Fruit fly (Drosophila melanogaster) whole organism, embryonic: Measurements from ENCODE around the gene RpL4.

Experiments
- Atf3 ChIP-seq: fragments of 200-800 bp; sonication (Bioruptor generic); optimal IDR thresholded peaks from 3 replicates; lab custom pipeline; 2016; ENCODE audit warnings: missing biosample characterization, missing genetic modification characterization
- Blimp-1 ChIP-seq: fragments of 200-800 bp; sonication (Bioruptor generic); optimal IDR thresholded peaks from 3 replicates; lab custom pipeline; 2018; ENCODE audit warnings: missing biosample characterization, missing genetic modification characterization, mild to moderate bottlenecking, moderate library complexity, missing genetic modification reagents
- CG10147 ChIP-seq: fragments of 200-800 bp; sonication (Bioruptor generic); optimal IDR thresholded peaks from 2 replicates; lab custom pipeline; 2019; ENCODE audit warnings: missing biosample characterization, mild to moderate bottlenecking, missing genetic modification characterization, moderate library complexity
- CG10654 ChIP-seq: fragments of 200-800 bp; sonication (Bioruptor generic); optimal IDR thresholded peaks from 2 replicates; lab custom pipeline; 2016; ENCODE audit warnings: missing biosample characterization, missing genetic modification characterization
- CG10979 ChIP-seq: fragments of 200-800 bp; sonication (Bioruptor generic); optimal IDR thresholded peaks from 2 replicates; lab custom pipeline; 2018; ENCODE audit warnings: missing biosample characterization, mild to moderate bottlenecking, missing genetic modification characterization, moderate library complexity
- CG11085 ChIP-seq: fragments of 200-800 bp; sonication (Bioruptor generic); IDR thresholded peaks from 2 replicates; pipeline ENCODE4 v1.3.6; 2022; ENCODE audit warnings: missing biosample characterization, missing genetic modification characterization
- CG11247 ChIP-seq: fragments of 200-800 bp; sonication (Bioruptor generic); IDR thresholded peaks from 2 replicates; pipeline ENCODE4 v1.3.6; 2022; ENCODE audit warnings: missing biosample characterization, missing genetic modification characterization
- CG11456 ChIP-seq: fragments of 200-800 bp; sonication (Bioruptor generic); IDR thresholded peaks from 3 replicates; pipeline ENCODE4 v1.3.6; 2022; ENCODE audit warnings: missing biosample characterization, missing genetic modification characterization
- CG12219 ChIP-seq: fragments of 200-800 bp; sonication (Bioruptor generic); optimal IDR thresholded peaks from 3 replicates; lab custom pipeline; 2018; ENCODE audit warnings: missing biosample characterization, mild to moderate bottlenecking, missing genetic modification characterization
- CG1233 ChIP-seq: fragments of 200-800 bp; sonication (Bioruptor generic); optimal IDR thresholded peaks from 4 replicates; lab custom pipeline; 2018; ENCODE audit warnings: missing biosample characterization, mild to moderate bottlenecking, missing genetic modification characterization
- CG2889 ChIP-seq: fragments of 200-800 bp; sonication (Bioruptor generic); IDR thresholded peaks from 3 replicates; pipeline ENCODE4 v1.3.6; 2022; ENCODE audit warnings: missing biosample characterization, missing genetic modification characterization
- CG3065 ChIP-seq: fragments of 200-800 bp; sonication (Bioruptor generic); optimal IDR thresholded peaks from 2 replicates; lab custom pipeline; 2016; ENCODE audit warnings: missing biosample characterization, missing genetic modification characterization
- CG31224 ChIP-seq: fragments of 200-800 bp; sonication (Bioruptor generic); IDR thresholded peaks from 2 replicates; pipeline ENCODE4 v1.3.6; 2022; ENCODE audit warnings: missing biosample characterization, missing genetic modification characterization
- CG3163 ChIP-seq: fragments of 200-800 bp; sonication (Bioruptor generic); optimal IDR thresholded peaks from 3 replicates; lab custom pipeline; 2016; ENCODE audit warnings: missing biosample characterization, missing genetic modification characterization
- CG4730 ChIP-seq: fragments of 200-800 bp; sonication (Bioruptor generic); IDR thresholded peaks from 2 replicates; pipeline ENCODE4 v1.3.6; 2022; ENCODE audit warnings: missing biosample characterization, missing genetic modification characterization
- CG5953 ChIP-seq: fragments of 200-800 bp; sonication (Bioruptor generic); IDR thresholded peaks from 2 replicates; pipeline ENCODE4 v1.3.6; 2022; ENCODE audit warnings: missing biosample characterization, missing genetic modification characterization
- CG6272 ChIP-seq: fragments of 200-800 bp; sonication (Bioruptor generic); IDR thresholded peaks from 2 replicates; pipeline ENCODE4 v1.3.6; 2022; ENCODE audit warnings: missing biosample characterization, missing genetic modification characterization
- CG6654 ChIP-seq: fragments of 200-800 bp; sonication (Bioruptor generic); optimal IDR thresholded peaks from 2 replicates; lab custom pipeline; 2017; ENCODE audit warnings: missing biosample characterization, mild to moderate bottlenecking, missing genetic modification characterization
- CG8765 ChIP-seq: fragments of 200-800 bp; sonication (Bioruptor generic); IDR thresholded peaks from 2 replicates; pipeline ENCODE4 v1.3.6; 2022; ENCODE audit warnings: missing biosample characterization, missing genetic modification characterization
- CG8944 ChIP-seq: fragments of 200-800 bp; sonication (Bioruptor generic); optimal IDR thresholded peaks from 3 replicates; lab custom pipeline; 2016; ENCODE audit warnings: missing biosample characterization, missing genetic modification characterization
- Camta ChIP-seq: fragments of 200-800 bp; sonication (Bioruptor generic); optimal IDR thresholded peaks from 2 replicates; lab custom pipeline; 2016; ENCODE audit warnings: missing biosample characterization, missing genetic modification characterization
- Dbx ChIP-seq: fragments of 200-800 bp; sonication (Bioruptor generic); IDR thresholded peaks from 3 replicates; pipeline ENCODE4 v1.3.6; 2022; ENCODE audit warnings: missing biosample characterization, missing genetic modification characterization
- H15 ChIP-seq: fragments of 200-800 bp; sonication (Bioruptor generic); IDR thresholded peaks from 3 replicates; pipeline ENCODE4 v1.3.6; 2022; ENCODE audit warnings: missing biosample characterization, missing genetic modification characterization
- HLH3B ChIP-seq: fragments of 200-800 bp; sonication (Bioruptor generic); IDR thresholded peaks from 2 replicates; pipeline ENCODE4 v1.3.6; 2022; ENCODE audit warnings: missing biosample characterization, missing genetic modification characterization
- Hmr ChIP-seq: fragments of 200-800 bp; sonication (Bioruptor generic); optimal IDR thresholded peaks from 3 replicates; lab custom pipeline; 2017; ENCODE audit warnings: mild to moderate bottlenecking, missing biosample characterization, missing genetic modification reagents, missing genetic modification characterization
- NFAT ChIP-seq: fragments of 200-800 bp; sonication (Bioruptor generic); IDR thresholded peaks from 2 replicates; pipeline ENCODE4 v1.3.6; 2022; ENCODE audit warnings: missing biosample characterization, missing genetic modification characterization
- Optix ChIP-seq: fragments of 200-800 bp; sonication (Bioruptor generic); IDR thresholded peaks from 3 replicates; pipeline ENCODE4 v1.3.6; 2022; ENCODE audit warnings: missing biosample characterization, missing genetic modification characterization
- Usf ChIP-seq: fragments of 200-800 bp; sonication (Bioruptor generic); optimal IDR thresholded peaks from 2 replicates; lab custom pipeline; 2017; ENCODE audit warnings: missing genotype, missing biosample characterization, missing genetic modification characterization
- aop ChIP-seq: fragments of 200-800 bp; sonication (Bioruptor generic); IDR thresholded peaks from 2 replicates; pipeline ENCODE4 v1.3.6; 2022; ENCODE audit warnings: missing biosample characterization, missing genetic modification characterization
- az2 ChIP-seq: fragments of 200-800 bp; sonication (Bioruptor generic); optimal IDR thresholded peaks from 3 replicates; lab custom pipeline; 2016; ENCODE audit warnings: missing biosample characterization, missing genetic modification characterization
- bbx ChIP-seq: fragments of 200-800 bp; sonication (Bioruptor generic); IDR thresholded peaks from 2 replicates; pipeline ENCODE4 v1.3.6; 2022; ENCODE audit warnings: missing biosample characterization, missing genetic modification characterization; ENCODE audit not compliant: partially characterized antibody
- btn ChIP-seq: fragments of 200-800 bp; sonication (Bioruptor generic); optimal IDR thresholded peaks from 2 replicates; lab custom pipeline; 2016; ENCODE audit warnings: missing biosample characterization, missing genetic modification characterization
- cas ChIP-seq: fragments of 200-800 bp; sonication (Bioruptor generic); IDR thresholded peaks from 2 replicates; pipeline ENCODE4 v1.3.6; 2022; ENCODE audit warnings: missing biosample characterization, missing genetic modification characterization
- cg ChIP-seq: fragments of 200-800 bp; sonication (Bioruptor generic); optimal IDR thresholded peaks from 3 replicates; lab custom pipeline; 2019; ENCODE audit warnings: missing biosample characterization, mild to moderate bottlenecking, missing genetic modification characterization, moderate library complexity
- chif ChIP-seq, 2 experiments: fragments of 200-800 bp; sonication (Bioruptor generic); optimal IDR thresholded peaks; 3 replicates each; lab custom pipeline; 2016; ENCODE audit warnings: missing biosample characterization in 2 of 2, missing genetic modification characterization in 2 of 2
- chinmo ChIP-seq: fragments of 200-800 bp; sonication (Bioruptor generic); IDR thresholded peaks from 4 replicates; pipeline ENCODE4 v1.3.6; 2022; ENCODE audit warnings: missing biosample characterization, missing genetic modification characterization; ENCODE audit not compliant: partially characterized antibody
- dysf ChIP-seq: fragments of 200-800 bp; sonication (Bioruptor generic); IDR thresholded peaks from 3 replicates; pipeline ENCODE4 v1.3.6; 2022; ENCODE audit warnings: missing biosample characterization, missing genetic modification characterization
- esg ChIP-seq: fragments of 200-800 bp; sonication (Bioruptor generic); conservative IDR thresholded peaks from 2 replicates; pipeline ENCODE4 v1.3.6; 2022; ENCODE audit warnings: missing biosample characterization, missing genetic modification characterization
- fd96Cb ChIP-seq: fragments of 200-800 bp; sonication (Bioruptor generic); optimal IDR thresholded peaks from 2 replicates; lab custom pipeline; 2018; ENCODE audit warnings: missing biosample characterization, mild to moderate bottlenecking, missing genetic modification characterization, moderate library complexity
- grau ChIP-seq: fragments of 200-800 bp; optimal IDR thresholded peaks from 3 replicates; lab custom pipeline; 2019; ENCODE audit warnings: missing biosample characterization, mild to moderate bottlenecking, missing genetic modification characterization, moderate library complexity
- grn ChIP-seq: fragments of 200-800 bp; sonication (Bioruptor generic); optimal IDR thresholded peaks from 3 replicates; lab custom pipeline; 2017; ENCODE audit warnings: missing biosample characterization, missing genetic modification characterization
- gro ChIP-seq: fragments of 200-800 bp; sonication (Bioruptor generic); optimal IDR thresholded peaks from 2 replicates; lab custom pipeline; 2016; ENCODE audit warnings: missing biosample characterization, missing genetic modification characterization
- hb ChIP-seq: fragments of 200-800 bp; sonication (Bioruptor generic); IDR thresholded peaks from 3 replicates; pipeline ENCODE4 v1.3.6; 2022; ENCODE audit warnings: missing biosample characterization, missing genetic modification characterization; ENCODE audit not compliant: partially characterized antibody
- jigr1 ChIP-seq: fragments of 200-800 bp; sonication (Bioruptor generic); IDR thresholded peaks from 3 replicates; pipeline ENCODE4 v1.3.6; 2022; ENCODE audit warnings: missing biosample characterization, missing genetic modification characterization
- klu ChIP-seq: fragments of 200-800 bp; sonication (Bioruptor generic); IDR thresholded peaks from 2 replicates; pipeline ENCODE4 v1.3.6; 2022; ENCODE audit warnings: missing biosample characterization, missing genetic modification characterization
- maf-S ChIP-seq: fragments of 200-800 bp; sonication (Bioruptor generic); optimal IDR thresholded peaks from 2 replicates; lab custom pipeline; 2016; ENCODE audit warnings: missing biosample characterization, missing genetic modification characterization
- p53 ChIP-seq: fragments of 200-800 bp; sonication (Bioruptor generic); optimal IDR thresholded peaks from 2 replicates; lab custom pipeline; 2016; ENCODE audit warnings: missing biosample characterization, missing genetic modification characterization
- peb ChIP-seq: fragments of 200-800 bp; sonication (Bioruptor generic); IDR thresholded peaks from 2 replicates; pipeline ENCODE4 v1.3.6; 2022; ENCODE audit warnings: missing biosample characterization, missing genetic modification characterization
- pum ChIP-seq: fragments of 200-800 bp; sonication (Bioruptor generic); optimal IDR thresholded peaks from 2 replicates; lab custom pipeline; 2016; ENCODE audit warnings: missing biosample characterization, missing genetic modification characterization
- slbo ChIP-seq: fragments of 200-800 bp; sonication (Bioruptor generic); IDR thresholded peaks from 2 replicates; pipeline ENCODE4 v1.3.6; 2022; ENCODE audit warnings: missing biosample characterization, missing genetic modification characterization
- wor ChIP-seq: fragments of 200-800 bp; sonication (Bioruptor generic); IDR thresholded peaks from 2 replicates; pipeline ENCODE4 v1.3.6; 2022; ENCODE audit warnings: missing biosample characterization, missing genetic modification characterization
- zen2 ChIP-seq: fragments of 200-800 bp; sonication (Bioruptor generic); IDR thresholded peaks from 3 replicates; pipeline ENCODE4 v1.3.6; 2022; ENCODE audit warnings: missing biosample characterization, missing genetic modification characterization; ENCODE audit not compliant: partially characterized antibody

The RpL4 gene

DNA sequence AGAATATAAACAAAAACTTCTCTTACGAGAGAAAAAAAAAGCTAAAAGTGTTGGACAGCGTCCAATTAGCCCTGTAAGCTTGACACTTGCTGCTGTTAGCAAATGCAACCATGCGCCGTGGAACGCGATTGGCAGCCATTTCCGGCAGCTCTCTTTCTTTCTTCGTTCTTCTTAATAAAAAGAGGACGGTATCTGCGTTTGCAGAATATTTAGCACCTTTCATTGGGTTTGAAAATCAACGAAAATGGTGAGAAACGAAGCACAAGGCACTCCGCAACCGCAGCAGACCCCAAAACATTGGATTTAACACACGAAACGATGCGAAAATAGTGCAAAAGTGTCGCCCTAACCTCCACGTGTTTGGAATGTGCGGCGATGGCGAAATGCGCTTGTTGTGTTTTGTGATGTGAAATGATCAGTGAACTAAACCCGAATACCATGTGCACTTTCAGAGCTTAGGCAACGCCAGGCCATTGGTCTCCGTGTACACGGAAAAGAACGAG, at the start of gene RpL4 (continued):
- TF ChIP-seq CG6654 = peak; percentile 65
- no peak for TF ChIP-seq peb
- TF ChIP-seq Usf (GFP tag; lab: Kevin White, UChicago) = peak; percentile 72
- TF ChIP-seq Blimp-1 (GFP tag; lab: Kevin White, UChicago) = peak; percentile 31
- TF ChIP-seq CG11085 (GFP tag; lab: Robert Waterston, UW) = peak; percentile 68; the same call in 1 of the 2 replicates
- peak; percentile 89 for TF ChIP-seq Camta (GFP tag; lab: Kevin White, UChicago)
- TF ChIP-seq az2 (GFP tag; lab: Kevin White, UChicago) = peak; percentile 78
- no peak for TF ChIP-seq CG8765 (GFP tag; lab: Robert Waterston, UW)
- TF ChIP-seq bbx (GFP tag; lab: Robert Waterston, UW) = peak; percentile 27; the same call in 1 of the 2 replicates
- peak; percentile 94 for TF ChIP-seq Hmr
- TF ChIP-seq cas (GFP tag; lab: Robert Waterston, UW) = peak; percentile 53
- TF ChIP-seq Atf3 = peak; percentile 66
- TF ChIP-seq HLH3B (GFP tag; lab: Robert Waterston, UW) = peak; percentile 78
- no peak for TF ChIP-seq hb (GFP tag; lab: Robert Waterston, UW)
- TF ChIP-seq CG1233 = peak; percentile 92
- TF ChIP-seq grn (GFP tag; lab: Kevin White, UChicago) = peak; percentile 44
- TF ChIP-seq CG2889 = no peak
- TF ChIP-seq klu (GFP tag; lab: Robert Waterston, UW) = no peak
- TF ChIP-seq pum (GFP tag; lab: Kevin White, UChicago) = peak; percentile 51
- peak; percentile 78 for TF ChIP-seq CG12219
- peak; percentile 79 for TF ChIP-seq NFAT (GFP tag; lab: Robert Waterston, UW)
- TF ChIP-seq esg = peak; percentile 28; the same call in 1 of the 2 replicates
- TF ChIP-seq btn (GFP tag; lab: Kevin White, UChicago) = peak; percentile 77
- TF ChIP-seq fd96Cb (tag; lab: Kevin White, UChicago) = peak; percentile 48
- TF ChIP-seq aop (GFP tag; lab: Robert Waterston, UW) = no peak
- peak; percentile 88 for TF ChIP-seq CG5953 (GFP tag; lab: Robert Waterston, UW)
- TF ChIP-seq p53 (GFP tag; lab: Kevin White, UChicago) = peak; percentile 77
- peak; percentile 44 for TF ChIP-seq CG8944
- no peak; the same call in 1 of the 2 replicates for TF ChIP-seq wor (GFP tag; lab: Robert Waterston, UW)
- no peak for TF ChIP-seq cg (GFP tag; lab: Kevin White, UChicago)
- peak; percentile 57; the same call in 1 of the 2 replicates for TF ChIP-seq CG4730 (GFP tag; lab: Robert Waterston, UW)
- peak; percentile 49 for TF ChIP-seq CG10147 (GFP tag; lab: Kevin White, UChicago)
- peak; percentile 80 for TF ChIP-seq Dbx (GFP tag; lab: Robert Waterston, UW)
- TF ChIP-seq CG11247 = peak; percentile 85
- no peak for TF ChIP-seq chinmo (GFP tag; lab: Robert Waterston, UW)
- TF ChIP-seq CG10979 (tag; lab: Kevin White, UChicago) = peak; percentile 57
- peak; percentile 64 for TF ChIP-seq grau (tag; lab: Kevin White, UChicago)
- peak; percentile 74; the same call in 2 of the 3 replicates for TF ChIP-seq H15
- peak; percentile 52 for TF ChIP-seq CG6272 (GFP tag; lab: Robert Waterston, UW)
- TF ChIP-seq Optix (GFP tag; lab: Robert Waterston, UW) = no peak
- peak; percentile 68 to 84 for TF ChIP-seq chif (GFP tag; optimal IDR thresholded peaks at IDR 0.05; lab: Kevin White, UChicago)
- no peak for TF ChIP-seq jigr1 (GFP tag; lab: Robert Waterston, UW)
- TF ChIP-seq maf-S (GFP tag; lab: Kevin White, UChicago) = peak; percentile 56
- TF ChIP-seq CG3065 (GFP tag; lab: Kevin White, UChicago) = peak; percentile 68
- TF ChIP-seq zen2 = no peak
- peak; percentile 90 for TF ChIP-seq CG11456
- peak; percentile 60 for TF ChIP-seq CG31224
- peak; percentile 75 for TF ChIP-seq slbo
- peak; percentile 82 for TF ChIP-seq gro (GFP tag; lab: Kevin White, UChicago)
- peak; percentile 72 for TF ChIP-seq dysf
- TF ChIP-seq CG3163 (GFP tag; lab: Kevin White, UChicago) = peak; percentile 60
- TF ChIP-seq CG10654 (GFP tag; lab: Kevin White, UChicago) = peak; percentile 70
